Worm (Caenorhabditis elegans): ENCODE measurements around the gene F32E10.9.

ce11 chrIV:7523744-7524143 is 40.0 kb downstream of the F32E10.9 start:
- TF ChIP-seq unc-62 (GFP tag; optimal IDR thresholded peaks at IDR 0.05) (no peak), ceh-82 (tag; optimal IDR thresholded peaks at IDR 0.05) (no peak), lin-13 (GFP tag; optimal IDR thresholded peaks at IDR 0.05) (no peak), nhr-77 (tag; optimal IDR thresholded peaks at IDR 0.05) (no peak), zag-1 (tag; optimal IDR thresholded peaks at IDR 0.05) (no peak), fkh-4 (tag; optimal IDR thresholded peaks at IDR 0.05; ENCODE audit: borderline replicate concordance) (no peak), ztf-11 (tag; optimal IDR thresholded peaks at IDR 0.05) (no peak)
